Worm (Caenorhabditis elegans) whole organism, L3 larva: Measurements from ENCODE around the gene T07F12.4.

ENCODE experiments used
- ceh-16 ChIP-seq: sonication (generic microtip); optimal IDR thresholded peaks from 2 replicates; lab custom pipeline; 2017; ENCODE audit warnings: missing biosample characterization, missing genetic modification characterization
- egl-27 ChIP-seq: sonication (generic microtip); optimal IDR thresholded peaks from 4 replicates; lab custom pipeline; 2017; ENCODE audit warnings: missing biosample characterization, missing genetic modification reagents, missing genetic modification characterization
- unc-62 ChIP-seq: fragments of 150-350 bp; sonication (generic microtip); optimal IDR thresholded peaks from 4 replicates; lab custom pipeline; 2014; ENCODE audit warnings: missing biosample characterization, missing genetic modification reagents, missing genetic modification characterization
- zag-1 ChIP-seq: fragments of 150-350 bp; optimal IDR thresholded peaks from 2 replicates; lab custom pipeline; 2014; ENCODE audit warnings: missing biosample characterization, missing genetic modification characterization

ce11 chrX:4929657-4930056 is 29.0 kb upstream of the T07F12.4 start, which contains the start of gene mct-4:
- TF ChIP-seq zag-1 (tag; lab: Kevin White, UChicago), result no peak
- TF ChIP-seq ceh-16 (tag; lab: Kevin White, UChicago), result no peak
- no peak for TF ChIP-seq unc-62 (GFP tag; lab: Kevin White, UChicago)
- TF ChIP-seq egl-27 (tag; lab: Kevin White, UChicago), result no peak
